Worm (Caenorhabditis elegans): ENCODE results near the gene Y55D5A.4.
A peak's percentile ranks its signal among the peaks of the same experiment; 100 is the strongest.

Gene Y55D5A.4

DNA sequence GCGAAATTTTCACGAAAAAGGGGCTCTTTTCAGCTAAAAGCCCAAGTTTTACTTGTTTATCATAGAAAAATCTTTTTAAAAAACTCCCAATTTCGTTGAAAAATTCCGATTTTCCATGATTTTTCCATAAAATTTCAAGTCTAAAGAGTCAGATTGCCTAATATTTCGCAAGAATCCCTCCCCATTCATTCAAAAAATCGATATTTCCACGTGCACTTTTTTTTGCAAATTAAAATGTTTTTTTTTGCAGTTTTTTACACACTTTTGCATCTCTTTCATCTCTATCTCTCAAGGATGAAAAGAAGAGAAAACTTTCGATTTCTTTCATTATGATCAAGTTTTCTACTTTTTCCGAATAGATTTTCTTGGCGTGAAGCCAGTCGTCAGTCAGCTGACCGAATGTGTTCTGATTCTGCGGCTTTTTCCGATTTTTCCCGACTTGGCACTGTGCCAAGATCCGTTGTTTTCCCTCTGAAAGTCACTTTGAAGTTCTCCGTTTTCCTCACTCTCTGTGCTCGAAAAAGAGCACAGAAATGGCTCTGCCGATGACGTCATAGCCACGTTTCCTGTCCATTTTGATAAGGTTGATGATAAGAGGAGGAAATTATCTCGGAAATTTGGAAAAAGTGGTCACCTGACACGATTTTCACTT is 41.4 kb downstream of the Y55D5A.4 start (continued):
- TF ChIP-seq skn-1 (tag; optimal IDR thresholded peaks at IDR 0.05), result no peak
- TF ChIP-seq R02D3.7 (tag; optimal IDR thresholded peaks at IDR 0.05), result no peak

DNA sequence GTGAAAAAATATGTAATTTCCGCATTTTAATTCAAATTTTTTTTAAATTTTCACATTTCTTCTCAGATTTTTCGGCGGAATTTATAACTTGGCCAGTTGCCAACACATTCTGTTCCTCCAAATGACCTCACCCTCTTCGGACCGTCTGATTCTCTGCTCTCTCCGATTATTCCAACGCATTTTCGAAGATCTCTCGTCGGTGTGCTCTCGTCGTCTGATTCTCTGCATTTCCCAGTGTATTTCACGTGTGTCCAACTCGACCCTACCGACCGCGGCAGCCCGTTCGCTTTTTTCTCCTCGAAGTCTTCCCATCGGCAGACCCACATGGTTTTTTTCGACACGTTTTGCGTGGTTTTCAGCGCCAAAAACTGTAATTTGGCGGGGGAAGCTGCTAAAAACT is 42.6 kb downstream of the Y55D5A.4 start:
- TF ChIP-seq sma-3 (GFP tag; optimal IDR thresholded peaks at IDR 0.05) (no peak), elt-1 (tag; optimal IDR thresholded peaks at IDR 0.05) (no peak), crh-2 (tag; optimal IDR thresholded peaks at IDR 0.05) (no peak), ZK546.5 (tag; optimal IDR thresholded peaks at IDR 0.05) (no peak), snpc-4 (tag; optimal IDR thresholded peaks at IDR 0.05) (no peak), lin-39 (tag; optimal IDR thresholded peaks at IDR 0.05) (no peak), skn-1 (tag; optimal IDR thresholded peaks at IDR 0.05) (no peak), nhr-12 (tag; optimal IDR thresholded peaks at IDR 0.05) (no peak), elt-3 (tag; optimal IDR thresholded peaks at IDR 0.05) (no peak), nhr-237 (tag; optimal IDR thresholded peaks at IDR 0.05) (no peak), peb-1 (tag; optimal IDR thresholded peaks at IDR 0.05) (no peak), R02D3.7 (tag; optimal IDR thresholded peaks at IDR 0.05) (no peak), F13H6.1 (tag; optimal IDR thresholded peaks at IDR 0.05) (peak; percentile 38), sma-9 (GFP tag; optimal IDR thresholded peaks at IDR 0.05) (peak; percentile 28), sma-9 (tag; optimal IDR thresholded peaks at IDR 0.05) (no peak), lsy-2 (tag; optimal IDR thresholded peaks at IDR 0.05) (peak in 1 of 2 experiments; percentile 50), mdl-1 (tag; optimal IDR thresholded peaks at IDR 0.05) (peak; percentile 2 to 10), nhr-11 (tag; optimal IDR thresholded peaks at IDR 0.05) (no peak), nhr-10 (tag; optimal IDR thresholded peaks at IDR 0.05) (no peak), mbf-1 (tag; optimal IDR thresholded peaks at IDR 0.05) (no peak), unc-55 (GFP tag; optimal IDR thresholded peaks at IDR 0.05) (peak; percentile 22), nhr-23 (tag; optimal IDR thresholded peaks at IDR 0.05) (no peak), zag-1 (tag; optimal IDR thresholded peaks at IDR 0.05) (no peak), mab-5 (tag; optimal IDR thresholded peaks at IDR 0.05) (no peak), C34F6.9 (tag; optimal IDR thresholded peaks at IDR 0.05) (peak; percentile 53), alr-1 (tag; optimal IDR thresholded peaks at IDR 0.05) (no peak), ztf-4 (tag; optimal IDR thresholded peaks at IDR 0.05) (no peak), Y55F3AM.14 (GFP tag; optimal IDR thresholded peaks at IDR 0.05) (no peak), nhr-77 (tag; optimal IDR thresholded peaks at IDR 0.05) (no peak), nhr-129 (tag; optimal IDR thresholded peaks at IDR 0.05) (no peak), ceh-16 (tag; optimal IDR thresholded peaks at IDR 0.05) (peak; percentile 12), unc-62 (GFP tag; optimal IDR thresholded peaks at IDR 0.05) (no peak), ama-1 (optimal IDR thresholded peaks at IDR 0.05) (no peak), nhr-21 (tag; optimal IDR thresholded peaks at IDR 0.05) (no peak), nhr-25 (tag; optimal IDR thresholded peaks at IDR 0.05) (peak; percentile 32)

DNA sequence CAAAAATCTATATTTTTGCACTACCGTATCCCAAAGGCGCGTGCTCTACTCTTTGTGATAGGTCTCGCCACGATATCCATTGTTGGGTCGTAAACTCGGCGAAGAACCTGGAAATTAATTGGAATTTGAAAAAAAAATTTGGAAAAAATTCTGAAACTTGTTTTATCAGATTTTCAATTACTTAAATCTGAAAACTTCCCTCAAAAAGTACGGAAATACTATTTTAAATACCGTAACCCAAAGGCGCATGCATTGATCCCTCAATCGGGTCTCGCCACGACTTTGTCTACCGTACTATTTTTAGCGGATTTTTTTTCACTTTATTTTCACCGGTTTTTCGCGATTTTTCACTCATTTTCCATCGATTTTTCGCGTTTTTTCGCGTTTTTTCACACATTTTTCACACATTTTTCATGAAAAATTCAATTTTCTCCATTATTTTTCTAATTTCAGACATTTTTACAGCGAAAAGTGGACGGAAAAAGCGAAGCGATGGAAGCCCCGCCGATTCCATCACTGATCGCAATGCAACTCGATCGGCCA is 43.2 kb downstream of the Y55D5A.4 start, which contains the start of gene H05C05.1:
Gene H05C05.1 (plus strand): TSS at position 493 of the 543 bp plus-strand sequence.
- TF ChIP-seq nhr-77 (tag; optimal IDR thresholded peaks at IDR 0.05) (no peak), unc-55 (GFP tag; optimal IDR thresholded peaks at IDR 0.05) (no peak), gmeb-1 (tag; optimal IDR thresholded peaks at IDR 0.05) (no peak), R02D3.7 (tag; optimal IDR thresholded peaks at IDR 0.05) (no peak), nhr-25 (tag; optimal IDR thresholded peaks at IDR 0.05) (no peak), alr-1 (tag; optimal IDR thresholded peaks at IDR 0.05) (no peak)

DNA sequence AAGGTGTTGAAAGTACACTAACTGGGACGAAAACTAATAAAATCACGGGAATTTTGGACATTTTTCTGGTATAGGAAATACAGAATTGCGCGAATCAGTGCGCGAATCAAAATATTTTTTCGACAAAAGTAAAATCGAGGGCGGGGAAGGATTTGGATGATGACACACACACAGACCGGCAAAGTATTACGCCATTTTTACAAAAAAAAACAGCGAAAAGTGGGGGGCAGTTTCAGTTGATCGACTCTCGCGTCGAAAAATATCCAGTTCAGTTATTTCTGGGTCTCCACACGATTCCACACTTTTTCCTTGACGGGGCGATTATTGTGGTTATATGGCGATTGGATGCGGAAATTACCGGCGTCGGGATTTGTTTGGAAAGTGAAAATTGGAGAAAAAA is 43.8 kb downstream of the Y55D5A.4 start, which contains the start of gene H05C05.4:
Gene H05C05.4 (minus strand): TSS at position 101 of the 400 bp plus-strand sequence.
- TF ChIP-seq nhr-6 (tag; optimal IDR thresholded peaks at IDR 0.05) (no peak), gmeb-1 (tag; optimal IDR thresholded peaks at IDR 0.05) (no peak), ztf-11 (tag; optimal IDR thresholded peaks at IDR 0.05) (no peak), mdl-1 (tag; optimal IDR thresholded peaks at IDR 0.05) (no peak), mab-5 (tag; optimal IDR thresholded peaks at IDR 0.05) (no peak), fos-1 (tag; optimal IDR thresholded peaks at IDR 0.05) (no peak), skn-1 (tag; optimal IDR thresholded peaks at IDR 0.05) (no peak), unc-62 (GFP tag; optimal IDR thresholded peaks at IDR 0.05) (no peak), peb-1 (tag; optimal IDR thresholded peaks at IDR 0.05) (no peak), elt-3 (tag; optimal IDR thresholded peaks at IDR 0.05) (no peak), C34F6.9 (tag; optimal IDR thresholded peaks at IDR 0.05) (no peak)

Measured in whole organism, L2 larva.